Worm (Caenorhabditis elegans): ENCODE data around the gene lury-1.

The lury-1 gene

DNA sequence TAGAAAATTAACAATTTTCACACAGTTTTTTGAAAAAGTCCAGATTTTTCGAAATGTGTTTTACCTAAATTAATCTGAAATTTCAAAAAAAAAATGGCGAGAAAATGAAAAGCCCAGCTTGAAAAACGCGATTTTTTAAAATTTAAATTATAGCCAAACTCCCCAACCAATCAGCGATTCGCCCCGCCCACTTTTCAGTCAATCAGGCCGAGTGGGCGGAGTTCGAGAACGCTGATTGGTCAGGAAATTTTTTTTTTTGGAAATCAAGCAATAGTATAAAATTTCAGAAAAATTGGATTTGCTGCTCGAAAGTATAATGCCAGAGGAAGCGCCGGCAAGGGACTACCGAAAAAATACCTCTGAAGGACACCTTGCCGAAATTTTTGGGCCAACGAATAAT, 45.3 kb downstream of the lury-1 start:
- TF ChIP-seq nfya-1 (tag; optimal IDR thresholded peaks at IDR 0.05; ENCODE audit: insufficient read depth) = peak; percentile 98
- TF ChIP-seq nhr-25 (tag; optimal IDR thresholded peaks at IDR 0.05) = no peak

DNA sequence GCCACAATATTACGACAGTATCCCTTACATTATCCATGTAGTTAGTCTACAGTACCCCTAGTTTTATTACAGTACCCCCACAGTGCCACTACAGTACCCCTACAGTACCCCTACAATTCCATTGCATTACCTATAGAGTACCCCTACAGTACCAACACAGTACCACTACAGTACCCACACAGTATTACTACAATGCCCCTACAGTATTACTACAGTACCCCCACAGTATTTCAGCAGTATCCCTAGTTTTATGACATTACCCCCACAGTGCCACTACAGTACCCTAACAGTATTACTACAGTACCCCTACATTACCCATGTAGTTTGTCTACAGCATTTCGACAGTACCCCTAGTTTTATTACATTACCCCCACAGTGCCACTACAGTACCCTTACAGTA, 47.3 kb downstream of the lury-1 start:
- TF ChIP-seq jun-1 (tag; optimal IDR thresholded peaks at IDR 0.05) = no peak
- TF ChIP-seq daf-12 (tag; optimal IDR thresholded peaks at IDR 0.05) = no peak
- TF ChIP-seq lin-15B (tag; optimal IDR thresholded peaks at IDR 0.05) = no peak
- no peak for TF ChIP-seq mdl-1 (tag; optimal IDR thresholded peaks at IDR 0.05)
- no peak for TF ChIP-seq unc-39 (tag; optimal IDR thresholded peaks at IDR 0.05)
- no peak for TF ChIP-seq ceh-82 (tag; optimal IDR thresholded peaks at IDR 0.05)
- peak; percentile 51 for TF ChIP-seq nhr-43 (tag; optimal IDR thresholded peaks at IDR 0.05; ENCODE audit: poor library complexity, severe bottlenecking)

DNA sequence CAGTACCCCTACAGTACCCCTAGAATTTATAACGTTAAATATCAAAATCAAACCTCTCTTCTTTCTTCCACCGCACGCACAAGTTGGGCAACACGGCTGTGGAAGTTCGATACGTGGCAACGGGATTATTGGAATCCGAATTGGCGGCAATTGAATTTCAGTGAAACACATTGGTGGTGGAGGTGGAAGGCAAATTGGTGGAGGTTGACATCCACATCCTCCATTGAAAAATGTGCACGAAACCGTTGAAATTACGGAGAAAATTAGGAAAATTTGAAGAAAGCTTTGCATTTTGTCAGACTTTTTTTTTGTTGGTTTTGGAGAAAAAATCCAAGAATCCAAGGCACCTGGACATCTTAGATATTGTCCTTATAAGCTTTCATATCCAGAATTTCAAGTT, 49.1 kb downstream of the lury-1 start:
- TF ChIP-seq nhr-67 (tag; optimal IDR thresholded peaks at IDR 0.05) (no peak), ceh-28 (tag; optimal IDR thresholded peaks at IDR 0.05) (no peak), hmg-11 (tag; optimal IDR thresholded peaks at IDR 0.05) (no peak), zag-1 (tag; optimal IDR thresholded peaks at IDR 0.05) (no peak), elt-1 (tag; optimal IDR thresholded peaks at IDR 0.05) (no peak)

DNA sequence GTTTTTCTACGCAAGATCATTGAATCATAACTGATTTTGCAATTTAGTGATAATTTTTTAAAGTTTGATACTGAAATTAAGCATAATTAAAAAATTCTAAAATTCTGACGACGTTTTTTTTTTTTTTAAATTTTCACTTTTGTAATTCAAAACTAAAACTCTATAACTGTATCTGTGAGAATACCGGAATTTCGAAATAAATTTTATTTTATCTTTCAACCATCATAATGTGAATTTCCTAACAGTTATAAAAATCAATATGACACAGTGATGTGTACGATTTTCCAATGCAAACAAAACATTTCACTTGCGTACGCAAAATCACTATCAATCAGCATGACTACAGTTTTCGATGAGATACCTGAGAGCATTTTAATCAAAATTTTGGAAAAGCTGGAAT, 49.7 kb downstream of the lury-1 start, which contains the start of the genes grl-15 and fbxa-89:
Gene grl-15 (minus strand): TSS at position 101 of the 400 bp plus-strand sequence.
Gene fbxa-89 (plus strand): TSS at position 271 of the 400 bp plus-strand sequence.
- TF ChIP-seq daf-12 (tag; optimal IDR thresholded peaks at IDR 0.05) (no peak), fkh-2 (tag; optimal IDR thresholded peaks at IDR 0.05) (no peak), elt-2 (tag; optimal IDR thresholded peaks at IDR 0.05) (peak; percentile 24), ZK546.5 (tag; optimal IDR thresholded peaks at IDR 0.05) (no peak), unc-62 (GFP tag; optimal IDR thresholded peaks at IDR 0.05) (no peak)
